Fruit fly (Drosophila melanogaster) whole organism, wandering third instar larva: ENCODE measurements around the gene CG3857.

Source experiments
- Jra ChIP-seq: sonication (Bioruptor generic); optimal IDR thresholded peaks from 2 replicates; lab custom pipeline; 2016; ENCODE audit warnings: missing biosample characterization, missing genetic modification characterization
- dl ChIP-seq, 2 experiments: fragments of 175-275, 200-275 bp in 1 of 2; fragments of 200-275 bp in 1 of 2; sonication (Bioruptor generic); optimal IDR thresholded peaks; lab custom pipeline; 2018; ENCODE audit warnings: mild to moderate bottlenecking in 2 of 2, missing biosample characterization in 2 of 2, missing genetic modification characterization in 2 of 2, moderate library complexity in 2 of 2; ENCODE audit not compliant: partially characterized antibody in 2 of 2, insufficient read depth in 1 of 2
- h ChIP-seq: fragments of 200-800 bp; sonication (Bioruptor generic); optimal IDR thresholded peaks from 3 replicates; lab custom pipeline; 2016; ENCODE audit warnings: missing biosample characterization, mild to moderate bottlenecking, missing genetic modification characterization
- pan ChIP-seq: fragments of >200 bp; optimal IDR thresholded peaks from 2 replicates; lab custom pipeline; 2017

DNA sequence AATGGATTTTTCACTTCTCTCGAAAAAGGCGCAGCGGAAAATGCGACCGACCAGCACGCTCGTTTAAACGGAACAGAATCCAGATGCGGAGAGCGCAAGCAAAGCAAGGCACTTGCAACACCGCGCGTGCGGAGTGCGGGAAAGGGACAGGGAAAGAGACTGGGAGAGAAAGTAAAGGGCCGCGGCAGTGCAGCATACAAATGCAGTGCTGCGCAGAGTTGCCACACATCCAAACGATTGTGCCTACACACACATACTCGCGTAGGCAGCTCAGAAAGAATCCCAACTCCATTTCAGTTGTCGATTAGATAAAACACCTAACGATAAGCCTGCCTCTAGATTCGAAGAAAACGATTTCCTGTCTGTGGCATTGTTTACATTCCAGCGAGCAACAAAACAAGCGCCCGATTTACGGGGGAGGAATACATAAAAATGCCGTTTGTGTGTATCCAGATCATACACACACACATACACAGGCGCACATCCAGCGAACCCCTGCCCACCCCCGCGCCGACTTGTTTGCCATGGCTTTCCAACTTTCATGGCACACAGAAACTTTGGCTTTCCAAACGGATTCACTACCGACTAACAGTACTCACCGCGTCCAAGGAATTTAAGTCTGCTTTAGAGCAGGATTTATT lies 40.3 kb downstream of the CG3857 start:
- TF ChIP-seq Jra (GFP tag; lab: Kevin White, UChicago) (no peak), h (GFP tag; lab: Kevin White, UChicago) (no peak), dl (GFP tag; optimal IDR thresholded peaks at IDR 0.05; lab: Kevin White, UChicago; ENCODE audit: insufficient read depth in 1 of 2, partially characterized antibody in 2 of 2) (no peak), pan (lab: Kevin White, UChicago) (no peak)
